Worm (Caenorhabditis elegans) whole organism, L4/young adult: ENCODE data around the gene flp-27.

Experiments used
- W03F9.2 ChIP-seq: fragments of 150-350 bp; optimal IDR thresholded peaks from 2 replicates; lab custom pipeline; 2014; ENCODE audit warnings: missing biosample characterization, missing genetic modification characterization
- dao-5 ChIP-seq: sonication (generic microtip); optimal IDR thresholded peaks from 2 replicates; lab custom pipeline; 2016; ENCODE audit warnings: missing genotype, missing genetic modification characterization, moderate library complexity, missing compliant biosample characterization
- him-1 ChIP-seq: sonication (generic microtip); optimal IDR thresholded peaks from 2 replicates; lab custom pipeline; 2016; ENCODE audit warnings: missing genotype, missing genetic modification reagents, missing genetic modification characterization, missing compliant biosample characterization

The flp-27 gene

ce11 chrII:5719848-5720247, 39.0 kb downstream of the flp-27 start, which contains the start of gene damt-1:
damt-1 (plus strand) TSS chrII:5720148.
- TF ChIP-seq dao-5 (tag; lab: Kevin White, UChicago) (no peak), W03F9.2 (no peak), him-1 (tag; lab: Kevin White, UChicago) (no peak)

ce11 chrII:5725094-5725493, 44.3 kb downstream of the flp-27 start:
- TF ChIP-seq him-1 (tag; lab: Kevin White, UChicago): peak; percentile 83
- TF ChIP-seq dao-5 (tag; lab: Kevin White, UChicago): no peak

- TF ChIP-seq W03F9.2: no peak
- TF ChIP-seq him-1 (tag; lab: Kevin White, UChicago): peak; percentile 1
These were observed 46.9 kb downstream of the flp-27 start, which contains the start of gene rab-3 for ce11 chrII:5727707-5728106. rab-3 (minus strand) TSS chrII:5727853.

ce11 chrII:5730343-5731083, 49.7 kb downstream of the flp-27 start, which contains the start of the genes C18A3.7 and C18A3.11:
C18A3.7 (minus strand) TSS chrII:5730443.
C18A3.11 (plus strand) TSS chrII:5731033.
- no peak for TF ChIP-seq dao-5 (tag; lab: Kevin White, UChicago)
- TF ChIP-seq him-1 (tag; lab: Kevin White, UChicago): no peak
- no peak for TF ChIP-seq W03F9.2
